Fruit fly (Drosophila melanogaster): ENCODE results near the gene CG32669.

Gene CG32669

DNA sequence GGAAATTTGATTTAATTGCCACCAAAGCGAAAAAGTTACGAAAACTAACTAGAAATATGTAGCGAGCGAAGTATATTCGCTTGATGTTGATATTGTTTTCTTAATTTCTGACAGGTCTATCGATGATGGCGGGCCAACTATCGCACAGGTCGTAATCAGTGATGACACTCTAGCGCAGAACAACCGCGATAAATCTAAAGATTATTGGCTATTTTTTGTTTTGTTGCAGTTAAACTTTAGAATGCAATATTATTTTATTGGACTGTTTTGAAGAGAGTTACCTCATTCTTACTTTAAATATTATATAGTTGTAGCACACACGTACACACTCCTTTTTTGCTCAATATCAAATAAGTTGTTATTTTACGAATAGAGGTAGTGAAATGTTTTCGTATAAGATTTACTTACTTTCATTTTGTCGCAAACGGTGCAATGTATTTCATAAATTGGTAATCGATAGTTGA, 2.1 kb upstream of the CG32669 start, which contains the start of gene sbr (continued):
- TF ChIP-seq gsb (GFP tag; IDR thresholded peaks at IDR 0.05), result no peak
- TF ChIP-seq CG15479 (GFP tag; optimal IDR thresholded peaks at IDR 0.05), result peak; percentile 18

DNA sequence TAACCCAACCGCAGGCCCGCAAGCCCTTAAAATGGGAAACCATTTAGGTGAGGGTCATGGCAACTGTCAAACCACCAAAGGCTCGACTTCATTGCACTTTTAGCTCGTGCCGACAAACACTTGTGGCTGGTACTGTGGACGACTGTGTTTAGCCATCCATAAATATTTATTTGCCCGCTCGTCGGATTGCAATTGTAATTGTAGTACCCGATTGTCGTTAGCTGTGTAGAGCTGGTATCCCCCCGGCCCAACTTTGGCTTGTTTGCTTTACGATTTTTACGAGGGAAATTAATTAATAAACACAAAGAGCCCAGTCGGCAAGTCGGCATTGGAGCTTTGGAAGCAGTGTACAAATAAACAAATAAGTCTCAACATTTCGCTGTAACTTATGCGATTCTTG, 375 bp upstream of the CG32669 start:
- TF ChIP-seq sens (GFP tag) (peak; percentile 16), Med (GFP tag) (peak; percentile 64), CG6254 (GFP tag; optimal IDR thresholded peaks at IDR 0.05) (no peak), gem (tag; optimal IDR thresholded peaks at IDR 0.05) (no peak)

DNA sequence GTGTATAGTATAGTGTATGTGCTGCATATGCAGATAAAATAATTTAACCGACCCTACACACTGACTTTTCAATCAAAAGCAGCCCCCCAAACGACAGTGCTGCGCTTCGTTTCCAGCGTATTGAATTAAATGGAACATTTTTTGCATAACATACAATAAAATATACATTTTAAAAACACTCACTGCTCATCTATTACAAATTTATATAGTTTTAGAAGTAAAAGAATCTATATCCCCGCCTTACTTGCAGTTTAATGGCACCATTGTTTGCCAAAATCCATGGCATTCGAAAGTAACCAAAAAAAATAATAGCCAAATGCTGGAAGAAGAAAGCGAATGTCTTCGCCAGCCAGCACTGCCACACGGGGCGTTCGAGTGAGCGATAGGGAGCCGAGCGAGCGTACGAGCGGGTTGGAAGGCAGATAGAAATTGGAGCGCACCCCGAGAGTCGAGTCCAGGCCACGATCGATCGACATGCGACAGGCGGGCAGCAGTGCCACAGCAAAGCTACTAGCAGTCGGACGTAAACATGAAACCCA, 3.1 kb downstream of the CG32669 start, which contains the start of gene CG15209:
Gene CG15209, plus strand, starts transcription at position 489 of the 539 bp plus-strand sequence.
- TF ChIP-seq CG31441 (GFP tag; IDR thresholded peaks at IDR 0.05), result no peak
- TF ChIP-seq CG31388 (GFP tag; optimal IDR thresholded peaks at IDR 0.05), result no peak
- TF ChIP-seq Ada2b (GFP tag; IDR thresholded peaks at IDR 0.05), result no peak
- TF ChIP-seq dysf (GFP tag; IDR thresholded peaks at IDR 0.05), result no peak
- TF ChIP-seq ap (GFP tag; IDR thresholded peaks at IDR 0.05), result no peak
- TF ChIP-seq gce (GFP tag; IDR thresholded peaks at IDR 0.05), result no peak
- TF ChIP-seq CG6791 (GFP tag; IDR thresholded peaks at IDR 0.05; ENCODE audit: partially characterized antibody), result no peak
- TF ChIP-seq Dek (tag; optimal IDR thresholded peaks at IDR 0.05), result no peak
- TF ChIP-seq Six4 (GFP tag; optimal IDR thresholded peaks at IDR 0.05), result no peak
- no peak for TF ChIP-seq nerfin-1 (tag; optimal IDR thresholded peaks at IDR 0.05)
- TF ChIP-seq amos (GFP tag; IDR thresholded peaks at IDR 0.05; ENCODE audit: partially characterized antibody), result no peak
- no peak for TF ChIP-seq gro (GFP tag; optimal IDR thresholded peaks at IDR 0.05)
- TF ChIP-seq Deaf1 (tag; optimal IDR thresholded peaks at IDR 0.05), result peak; percentile 75
- TF ChIP-seq CG1233 (GFP tag; optimal IDR thresholded peaks at IDR 0.05), result no peak
- TF ChIP-seq jing (GFP tag; optimal IDR thresholded peaks at IDR 0.05), result no peak
- TF ChIP-seq CG1792 (GFP tag; optimal IDR thresholded peaks at IDR 0.05), result no peak
- TF ChIP-seq sug (tag; optimal IDR thresholded peaks at IDR 0.05), result peak; percentile 11
- TF ChIP-seq CG2875 (GFP tag; optimal IDR thresholded peaks at IDR 0.05), result no peak
- no peak for TF ChIP-seq NfI (GFP tag; optimal IDR thresholded peaks at IDR 0.05)
- no peak for TF ChIP-seq CG9817 (tag; optimal IDR thresholded peaks at IDR 0.05)
- TF ChIP-seq bowl (GFP tag; IDR thresholded peaks at IDR 0.05), result no peak
- peak; percentile 79 for TF ChIP-seq Sry-β (GFP tag; optimal IDR thresholded peaks at IDR 0.05)
- TF ChIP-seq CG10543 (GFP tag; optimal IDR thresholded peaks at IDR 0.05), result peak; percentile 13
- no peak for TF ChIP-seq ase (GFP tag; IDR thresholded peaks at IDR 0.05)
- TF ChIP-seq CG11456 (GFP tag; IDR thresholded peaks at IDR 0.05), result no peak
- TF ChIP-seq wdn (GFP tag; IDR thresholded peaks at IDR 0.05), result no peak
- TF ChIP-seq CG18011 (GFP tag; optimal IDR thresholded peaks at IDR 0.05), result no peak
- TF ChIP-seq da (GFP tag; optimal IDR thresholded peaks at IDR 0.05), result no peak
- peak; percentile 2 for TF ChIP-seq Med (GFP tag)
- no peak for TF ChIP-seq HHEX (GFP tag; optimal IDR thresholded peaks at IDR 0.05)
- TF ChIP-seq peb (GFP tag; IDR thresholded peaks at IDR 0.05), result no peak
- 0 out of 3 replicates have a peak, but pooled peaks have one; percentile 11 for TF ChIP-seq row (GFP tag; IDR thresholded peaks at IDR 0.05)

Measured in whole organism, embryonic.